Worm (Caenorhabditis elegans) whole organism, L2 larva: ENCODE measurements around the gene W06F12.2.

Experiments used
- C34F6.9 ChIP-seq: fragments of 150-350 bp; optimal IDR thresholded peaks from 2 replicates; lab custom pipeline; 2014; ENCODE audit warnings: missing biosample characterization, missing genetic modification characterization
- F13H6.1 ChIP-seq: sonication (generic microtip); optimal IDR thresholded peaks from 2 replicates; lab custom pipeline; 2016; ENCODE audit warnings: missing genetic modification characterization, missing compliant biosample characterization
- R02D3.7 ChIP-seq: fragments of 150-350 bp; optimal IDR thresholded peaks from 2 replicates; lab custom pipeline; 2014; ENCODE audit warnings: missing biosample characterization, missing genetic modification characterization
- ZK546.5 ChIP-seq: sonication (generic microtip); optimal IDR thresholded peaks from 2 replicates; lab custom pipeline; 2017; ENCODE audit warnings: missing biosample characterization, missing genetic modification characterization
- alr-1 ChIP-seq: fragments of 150-350 bp; optimal IDR thresholded peaks from 2 replicates; lab custom pipeline; 2014; ENCODE audit warnings: missing biosample characterization, missing genetic modification characterization
- aly-2 ChIP-seq: fragments of 150-350 bp; optimal IDR thresholded peaks from 2 replicates; lab custom pipeline; 2014; ENCODE audit warnings: missing biosample characterization, missing genetic modification characterization
- ama-1 ChIP-seq: fragments of 150-350 bp; optimal IDR thresholded peaks from 2 replicates; lab custom pipeline; 2018; ENCODE audit warnings: inconsistent platforms
- blmp-1 ChIP-seq: sonication (generic microtip); optimal IDR thresholded peaks from 2 replicates; lab custom pipeline; 2017; ENCODE audit warnings: missing genetic modification characterization, mild to moderate bottlenecking, missing compliant biosample characterization, antibody characterized with exemption, moderate library complexity; ENCODE audit not compliant: insufficient read depth
- ceh-16 ChIP-seq: fragments of 150-350 bp; optimal IDR thresholded peaks from 2 replicates; lab custom pipeline; 2014; ENCODE audit warnings: missing biosample characterization, missing genetic modification characterization
- crh-2 ChIP-seq: sonication (generic microtip); optimal IDR thresholded peaks from 2 replicates; lab custom pipeline; 2017; ENCODE audit warnings: missing biosample characterization, missing genetic modification characterization
- dmd-4 ChIP-seq: sonication (generic microtip); optimal IDR thresholded peaks from 2 replicates; lab custom pipeline; 2017; ENCODE audit warnings: missing biosample characterization, missing genetic modification characterization
- egl-27 ChIP-seq: sonication (generic microtip); optimal IDR thresholded peaks from 3 replicates; lab custom pipeline; 2017; ENCODE audit warnings: missing biosample characterization, missing genetic modification reagents, missing genetic modification characterization
- fos-1 ChIP-seq: fragments of 150-350 bp; optimal IDR thresholded peaks from 2 replicates; lab custom pipeline; 2014; ENCODE audit warnings: missing biosample characterization, missing genetic modification characterization
- gmeb-1 ChIP-seq: fragments of 150-350 bp; optimal IDR thresholded peaks from 2 replicates; lab custom pipeline; 2014; ENCODE audit warnings: missing biosample characterization, missing genetic modification characterization
- lin-11 ChIP-seq: fragments of 150-350 bp; sonication (generic microtip); optimal IDR thresholded peaks from 2 replicates; lab custom pipeline; 2014; ENCODE audit warnings: missing biosample characterization, missing genetic modification characterization, inconsistent platforms, mixed read lengths
- lin-13 ChIP-seq: fragments of 150-350 bp; optimal IDR thresholded peaks from 2 replicates; lab custom pipeline; 2014; ENCODE audit warnings: missing biosample characterization, missing genetic modification reagents, missing genetic modification characterization
- lsy-2 ChIP-seq, 2 experiments: fragments of 150-350 bp in 1 of 2; sonication (generic microtip) in 1 of 2; optimal IDR thresholded peaks; 2 replicates each; lab custom pipeline; 2014 to 2017; ENCODE audit warnings: missing biosample characterization in 2 of 2, missing genetic modification characterization in 2 of 2
- mab-5 ChIP-seq: fragments of 150-350 bp; optimal IDR thresholded peaks from 2 replicates; lab custom pipeline; 2014; ENCODE audit warnings: missing biosample characterization, missing genetic modification characterization
- mbf-1 ChIP-seq: sonication (generic microtip); optimal IDR thresholded peaks from 2 replicates; lab custom pipeline; 2017; ENCODE audit warnings: missing biosample characterization, missing genetic modification characterization
- mdl-1 ChIP-seq, 2 experiments: fragments of 150-350 bp in 1 of 2; sonication (generic microtip) in 1 of 2; optimal IDR thresholded peaks; 2 replicates each; lab custom pipeline; 2017; ENCODE audit warnings: missing biosample characterization in 2 of 2, missing genetic modification characterization in 2 of 2
- nhr-10 ChIP-seq: sonication (generic microtip); optimal IDR thresholded peaks from 2 replicates; lab custom pipeline; 2017; ENCODE audit warnings: missing biosample characterization, missing genetic modification characterization
- nhr-11 ChIP-seq: fragments of 150-350 bp; optimal IDR thresholded peaks from 2 replicates; lab custom pipeline; 2014; ENCODE audit warnings: missing biosample characterization, missing genetic modification characterization
- nhr-12 ChIP-seq: fragments of 150-350 bp; optimal IDR thresholded peaks from 2 replicates; lab custom pipeline; 2014; ENCODE audit warnings: missing biosample characterization, missing genetic modification characterization
- nhr-129 ChIP-seq: fragments of 150-350 bp; optimal IDR thresholded peaks from 2 replicates; lab custom pipeline; 2014; ENCODE audit warnings: missing biosample characterization, missing genetic modification characterization
- nhr-21 ChIP-seq: fragments of 150-350 bp; optimal IDR thresholded peaks from 2 replicates; lab custom pipeline; 2014; ENCODE audit warnings: missing biosample characterization, missing genetic modification characterization
- nhr-237 ChIP-seq: fragments of 150-350 bp; optimal IDR thresholded peaks from 2 replicates; lab custom pipeline; 2014; ENCODE audit warnings: missing biosample characterization, missing genetic modification characterization
- nhr-25 ChIP-seq: fragments of 150-350 bp; sonication (generic microtip); optimal IDR thresholded peaks from 3 replicates; lab custom pipeline; 2014; ENCODE audit warnings: missing biosample characterization, missing genetic modification characterization
- nhr-6 ChIP-seq: fragments of 150-350 bp; optimal IDR thresholded peaks from 2 replicates; lab custom pipeline; 2014; ENCODE audit warnings: missing biosample characterization, missing genetic modification characterization
- nhr-77 ChIP-seq: fragments of 150-350 bp; optimal IDR thresholded peaks from 2 replicates; lab custom pipeline; 2014; ENCODE audit warnings: missing biosample characterization, missing genetic modification characterization
- skn-1 ChIP-seq: sonication (generic microtip); optimal IDR thresholded peaks from 2 replicates; lab custom pipeline; 2017; ENCODE audit warnings: missing biosample characterization, missing genetic modification characterization
- sma-3 ChIP-seq: sonication (generic microtip); optimal IDR thresholded peaks from 2 replicates; lab custom pipeline; 2016; ENCODE audit warnings: missing genetic modification reagents, missing genetic modification characterization, missing compliant biosample characterization
- sma-9 ChIP-seq, 2 experiments: fragments of 150-350 bp in 1 of 2; sonication (generic microtip) in 1 of 2; optimal IDR thresholded peaks; 2 replicates each; lab custom pipeline; 2014 to 2016; ENCODE audit warnings: missing genetic modification characterization in 2 of 2, mild to moderate bottlenecking in 1 of 2, missing biosample characterization in 1 of 2, missing compliant biosample characterization in 1 of 2, missing genetic modification reagents in 1 of 2, moderate library complexity in 1 of 2
- snpc-4 ChIP-seq: fragments of 150-350 bp; optimal IDR thresholded peaks from 2 replicates; lab custom pipeline; 2014; ENCODE audit warnings: missing biosample characterization, missing genetic modification characterization
- unc-39 ChIP-seq: fragments of 150-350 bp; optimal IDR thresholded peaks from 2 replicates; lab custom pipeline; 2014; ENCODE audit warnings: missing biosample characterization, missing genetic modification characterization
- unc-55 ChIP-seq: fragments of 150-350 bp; sonication (generic microtip); optimal IDR thresholded peaks from 3 replicates; lab custom pipeline; 2014; ENCODE audit warnings: missing biosample characterization, missing genetic modification reagents, missing genetic modification characterization
- zag-1 ChIP-seq: fragments of 150-350 bp; optimal IDR thresholded peaks from 2 replicates; lab custom pipeline; 2014; ENCODE audit warnings: missing biosample characterization, missing genetic modification characterization
- ztf-1 ChIP-seq: fragments of 200-800 bp; sonication (Bioruptor generic); conservative IDR thresholded peaks from 2 replicates; pipeline ENCODE4 v1.3.6; 2022; ENCODE audit warnings: missing genetic modification characterization, missing compliant biosample characterization
- ztf-11 ChIP-seq: sonication (generic microtip); optimal IDR thresholded peaks from 2 replicates; lab custom pipeline; 2017; ENCODE audit warnings: missing biosample characterization, missing genetic modification characterization
- ztf-4 ChIP-seq: fragments of 150-350 bp; optimal IDR thresholded peaks from 2 replicates; lab custom pipeline; 2014; ENCODE audit warnings: missing biosample characterization, missing genetic modification characterization

Gene W06F12.2

DNA sequence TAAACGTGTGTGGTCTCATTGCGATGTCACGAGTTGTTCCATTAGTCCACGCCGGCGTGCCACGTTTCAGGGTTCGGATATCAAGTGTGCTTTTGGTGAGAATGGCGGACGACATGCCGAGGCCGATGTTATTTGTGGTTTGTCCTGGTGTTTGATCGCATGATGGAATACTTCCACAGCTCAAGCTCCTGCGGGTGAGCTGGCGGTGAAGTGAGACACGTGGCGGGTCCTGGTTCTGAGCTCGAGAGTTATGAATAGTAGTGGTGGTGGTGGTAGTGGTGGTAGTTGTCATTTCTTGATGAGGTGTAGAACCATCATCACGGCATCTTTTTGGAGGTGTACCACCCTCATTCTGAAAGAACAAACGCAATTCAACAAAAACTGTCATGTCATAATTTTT is 38.5 kb upstream of the W06F12.2 start:
- no peak for TF ChIP-seq ztf-1
- no peak for TF ChIP-seq R02D3.7 (tag; lab: Kevin White, UChicago)
- no peak for TF ChIP-seq dmd-4 (tag; lab: Kevin White, UChicago)
- no peak for TF ChIP-seq skn-1
- TF ChIP-seq fos-1 = no peak
- TF ChIP-seq mdl-1 (tag; optimal IDR thresholded peaks at IDR 0.05; lab: Kevin White, UChicago) = no peak
- no peak for TF ChIP-seq C34F6.9 (tag; lab: Kevin White, UChicago)
- TF ChIP-seq nhr-237 (tag; lab: Kevin White, UChicago) = no peak
- no peak for TF ChIP-seq aly-2
- TF ChIP-seq egl-27 = no peak
- TF ChIP-seq nhr-21 (tag; lab: Kevin White, UChicago) = no peak
- no peak for TF ChIP-seq lsy-2 (tag; optimal IDR thresholded peaks at IDR 0.05; lab: Kevin White, UChicago)
- TF ChIP-seq snpc-4 (tag; lab: Kevin White, UChicago) = no peak
- TF ChIP-seq ama-1 (lab: Kevin White, UChicago) = no peak
- no peak for TF ChIP-seq alr-1
- TF ChIP-seq nhr-11 (tag; lab: Kevin White, UChicago) = no peak
- no peak for TF ChIP-seq F13H6.1 (tag; lab: Kevin White, UChicago)

- TF ChIP-seq unc-55 (GFP tag; lab: Kevin White, UChicago) (peak; percentile 45), ceh-16 (no peak), C34F6.9 (tag; lab: Kevin White, UChicago) (peak; percentile 37), nhr-129 (tag; lab: Kevin White, UChicago) (peak; percentile 12), dmd-4 (tag; lab: Kevin White, UChicago) (no peak)
These were observed 36.7 kb upstream of the W06F12.2 start, which contains the start of gene rml-1 for ce11 chrIII:13768074-13768662. rml-1 (minus strand) TSS chrIII:13768092.

- no peak for TF ChIP-seq nhr-77 (tag; lab: Kevin White, UChicago)
- no peak for TF ChIP-seq dmd-4 (tag; lab: Kevin White, UChicago)
- no peak for TF ChIP-seq lin-11
- TF ChIP-seq nhr-25 (tag; lab: Kevin White, UChicago) = peak; percentile 12
- no peak for TF ChIP-seq blmp-1 (tag; lab: Kevin White, UChicago)
- TF ChIP-seq ztf-11 = no peak
- no peak for TF ChIP-seq ztf-4
- no peak for TF ChIP-seq lin-13 (GFP tag; lab: Kevin White, UChicago)
- no peak for TF ChIP-seq mab-5 (tag; lab: Kevin White, UChicago)
- peak; percentile 73 for TF ChIP-seq fos-1
- TF ChIP-seq aly-2 = no peak
- peak; percentile 39 for TF ChIP-seq crh-2 (tag; lab: Kevin White, UChicago)
- no peak for TF ChIP-seq ama-1 (lab: Kevin White, UChicago)
- no peak for TF ChIP-seq nhr-10 (tag; lab: Kevin White, UChicago)
- no peak for TF ChIP-seq ZK546.5 (tag; lab: Kevin White, UChicago)
- no peak for TF ChIP-seq nhr-11 (tag; lab: Kevin White, UChicago)
- peak; percentile 37 for TF ChIP-seq F13H6.1 (tag; lab: Kevin White, UChicago)
- no peak for TF ChIP-seq alr-1
- no peak for TF ChIP-seq snpc-4 (tag; lab: Kevin White, UChicago)
- peak; percentile 62 for TF ChIP-seq sma-9 (GFP tag; optimal IDR thresholded peaks at IDR 0.05; lab: Kevin White, UChicago)
- no peak for TF ChIP-seq sma-9 (tag; optimal IDR thresholded peaks at IDR 0.05; lab: Kevin White, UChicago)
- peak in 1 of 2 experiments; percentile 3 for TF ChIP-seq lsy-2 (tag; optimal IDR thresholded peaks at IDR 0.05; lab: Kevin White, UChicago)
- TF ChIP-seq sma-3 (GFP tag; lab: Kevin White, UChicago) = peak; percentile 27
- no peak for TF ChIP-seq unc-39 (tag; lab: Kevin White, UChicago)
- no peak for TF ChIP-seq zag-1 (tag; lab: Kevin White, UChicago)
- no peak for TF ChIP-seq ztf-1
- no peak for TF ChIP-seq nhr-12 (tag; lab: Kevin White, UChicago)
- TF ChIP-seq nhr-21 (tag; lab: Kevin White, UChicago) = peak; percentile 23
- no peak for TF ChIP-seq nhr-237 (tag; lab: Kevin White, UChicago)
- TF ChIP-seq mbf-1 (tag; lab: Kevin White, UChicago) = no peak
- TF ChIP-seq nhr-129 (tag; lab: Kevin White, UChicago) = peak; percentile 28
- TF ChIP-seq gmeb-1 (tag; lab: Kevin White, UChicago) = peak; percentile 39
- no peak for TF ChIP-seq ceh-16
- TF ChIP-seq nhr-6 (tag; lab: Kevin White, UChicago) = no peak
- no peak for TF ChIP-seq C34F6.9 (tag; lab: Kevin White, UChicago)
These were observed 35.3 kb upstream of the W06F12.2 start for ce11 chrIII:13766704-13767323.
